Worm (Caenorhabditis elegans): ENCODE results near the gene F54B11.10.

- peak; percentile 51 for TF ChIP-seq ama-1 (optimal IDR thresholded peaks at IDR 0.05)
- TF ChIP-seq nhr-76 (tag; optimal IDR thresholded peaks at IDR 0.05) = no peak
- TF ChIP-seq snpc-4 (tag; optimal IDR thresholded peaks at IDR 0.05) = no peak
- no peak for TF ChIP-seq R02D3.7 (tag; optimal IDR thresholded peaks at IDR 0.05)
- TF ChIP-seq hmg-11 (tag; optimal IDR thresholded peaks at IDR 0.05) = no peak
- no peak for TF ChIP-seq ztf-11 (tag; optimal IDR thresholded peaks at IDR 0.05)
Measured at ce11 chrX:13543350-13543749, 38.6 kb upstream of the F54B11.10 start.

All from whole organism, L3 larva.